Worm (Caenorhabditis elegans) whole organism, late embryonic: ENCODE measurements around the gene nhr-241.

ENCODE experiments used
- C38D4.7 ChIP-seq: fragments of 200-800 bp; sonication (Bioruptor generic); optimal IDR thresholded peaks from 2 replicates; lab custom pipeline; 2018; ENCODE audit warnings: mild to moderate bottlenecking, missing genetic modification characterization, moderate library complexity, missing compliant biosample characterization
- F13H6.1 ChIP-seq: sonication (generic microtip); optimal IDR thresholded peaks from 2 replicates; lab custom pipeline; 2016; ENCODE audit warnings: missing genetic modification characterization, missing compliant biosample characterization
- ceh-18 ChIP-seq: sonication (generic microtip); optimal IDR thresholded peaks from 2 replicates; lab custom pipeline; 2016; ENCODE audit warnings: missing genetic modification characterization, missing compliant biosample characterization
- ceh-19 ChIP-seq: fragments of 200-800 bp; sonication (Bioruptor generic); optimal IDR thresholded peaks from 2 replicates; lab custom pipeline; 2018; ENCODE audit warnings: mild to moderate bottlenecking, missing genetic modification characterization, missing compliant biosample characterization
- ceh-22 ChIP-seq: sonication (generic microtip); optimal IDR thresholded peaks from 2 replicates; lab custom pipeline; 2017; ENCODE audit warnings: missing biosample characterization, missing genetic modification characterization
- ceh-30 ChIP-seq: fragments of 150-350 bp; optimal IDR thresholded peaks from 2 replicates; lab custom pipeline; 2014; ENCODE audit warnings: missing biosample characterization, missing genetic modification characterization
- ceh-31 ChIP-seq: sonication (generic microtip); optimal IDR thresholded peaks from 2 replicates; lab custom pipeline; 2016; ENCODE audit warnings: missing genetic modification characterization, missing compliant biosample characterization
- ceh-34 ChIP-seq: sonication (generic microtip); optimal IDR thresholded peaks from 2 replicates; lab custom pipeline; 2016; ENCODE audit warnings: mild to moderate bottlenecking, missing genetic modification characterization, missing compliant biosample characterization
- ceh-45 ChIP-seq: fragments of 200-800 bp; sonication (Bioruptor generic); IDR thresholded peaks from 2 replicates; pipeline ENCODE4 v1.3.6; 2022; ENCODE audit warnings: missing genetic modification reagents, missing genetic modification characterization, missing compliant biosample characterization
- ceh-48 ChIP-seq: sonication (generic microtip); optimal IDR thresholded peaks from 2 replicates; lab custom pipeline; 2016; ENCODE audit warnings: missing genetic modification characterization, inconsistent platforms, missing compliant biosample characterization
- ceh-6 ChIP-seq: fragments of 200-800 bp; sonication (Bioruptor generic); optimal IDR thresholded peaks from 2 replicates; lab custom pipeline; 2018; ENCODE audit warnings: mild to moderate bottlenecking, missing genetic modification characterization, missing compliant biosample characterization
- che-1 ChIP-seq: sonication (generic microtip); optimal IDR thresholded peaks from 2 replicates; lab custom pipeline; 2016; ENCODE audit warnings: mild to moderate bottlenecking, missing genetic modification characterization, missing compliant biosample characterization
- elt-2 ChIP-seq: sonication (generic microtip); optimal IDR thresholded peaks from 2 replicates; lab custom pipeline; 2016; ENCODE audit warnings: missing genetic modification reagents, missing genetic modification characterization, missing compliant biosample characterization
- ets-4 ChIP-seq: sonication (generic microtip); optimal IDR thresholded peaks from 2 replicates; lab custom pipeline; 2016; ENCODE audit warnings: missing genetic modification characterization, missing compliant biosample characterization
- fax-1 ChIP-seq: sonication (generic microtip); optimal IDR thresholded peaks from 2 replicates; lab custom pipeline; 2016; ENCODE audit warnings: missing genotype, missing genetic modification characterization, missing compliant biosample characterization
- fkh-10 ChIP-seq: fragments of 150-350 bp; optimal IDR thresholded peaks from 2 replicates; lab custom pipeline; 2014; ENCODE audit warnings: missing biosample characterization, missing genetic modification reagents, missing genetic modification characterization
- fkh-6 ChIP-seq: sonication (generic microtip); optimal IDR thresholded peaks from 2 replicates; lab custom pipeline; 2016; ENCODE audit warnings: missing genetic modification characterization, missing compliant biosample characterization
- hlh-6 ChIP-seq: sonication (generic microtip); optimal IDR thresholded peaks from 2 replicates; lab custom pipeline; 2016; ENCODE audit warnings: missing genotype, missing genetic modification characterization, missing compliant biosample characterization
- madf-2 ChIP-seq: sonication (generic microtip); optimal IDR thresholded peaks from 2 replicates; lab custom pipeline; 2017; ENCODE audit warnings: missing genetic modification characterization, missing compliant biosample characterization
- nfya-1 ChIP-seq: sonication (generic microtip); optimal IDR thresholded peaks from 2 replicates; lab custom pipeline; 2017; ENCODE audit warnings: missing genetic modification characterization, mild to moderate bottlenecking, missing compliant biosample characterization, antibody characterized with exemption, moderate library complexity
- nhr-232 ChIP-seq: sonication (generic microtip); optimal IDR thresholded peaks from 2 replicates; lab custom pipeline; 2016; ENCODE audit warnings: missing genetic modification characterization, missing compliant biosample characterization
- npax-4 ChIP-seq: sonication (generic microtip); optimal IDR thresholded peaks from 2 replicates; lab custom pipeline; 2016; ENCODE audit warnings: missing genetic modification characterization, missing compliant biosample characterization
- pag-3 ChIP-seq: sonication (generic microtip); optimal IDR thresholded peaks from 2 replicates; lab custom pipeline; 2016; ENCODE audit warnings: missing compliant biosample characterization, missing genetic modification characterization, borderline replicate concordance
- pat-9 ChIP-seq: fragments of 200-800 bp; sonication (Bioruptor generic); optimal IDR thresholded peaks from 2 replicates; lab custom pipeline; 2018; ENCODE audit warnings: mild to moderate bottlenecking, missing genetic modification characterization, moderate library complexity, missing compliant biosample characterization
- pha-4 ChIP-seq: fragments of 150-350 bp; optimal IDR thresholded peaks from 2 replicates; lab custom pipeline; 2018; ENCODE audit warnings: missing biosample characterization, missing genetic modification reagents, missing genetic modification characterization
- pros-1 ChIP-seq: fragments of 150-350 bp; optimal IDR thresholded peaks from 2 replicates; lab custom pipeline; 2014; ENCODE audit warnings: missing biosample characterization, missing genetic modification reagents, missing genetic modification characterization
- sox-4 ChIP-seq: sonication (generic microtip); optimal IDR thresholded peaks from 2 replicates; lab custom pipeline; 2017; ENCODE audit warnings: mild to moderate bottlenecking, missing genetic modification characterization, inconsistent platforms, missing compliant biosample characterization
- tbx-7 ChIP-seq: sonication (generic microtip); optimal IDR thresholded peaks from 2 replicates; lab custom pipeline; 2016; ENCODE audit warnings: missing genotype, missing genetic modification characterization, missing compliant biosample characterization
- ttx-3 ChIP-seq: sonication (generic microtip); optimal IDR thresholded peaks from 2 replicates; lab custom pipeline; 2016; ENCODE audit warnings: missing genetic modification reagents, missing genetic modification characterization, missing compliant biosample characterization
- unc-42 ChIP-seq: sonication (generic microtip); optimal IDR thresholded peaks from 2 replicates; lab custom pipeline; 2016; ENCODE audit warnings: missing genotype, missing genetic modification characterization, missing compliant biosample characterization
- unc-86 ChIP-seq: sonication (generic microtip); optimal IDR thresholded peaks from 2 replicates; lab custom pipeline; 2016; ENCODE audit warnings: missing genetic modification characterization, missing compliant biosample characterization
- zip-5 ChIP-seq: sonication (generic microtip); optimal IDR thresholded peaks from 2 replicates; lab custom pipeline; 2016; ENCODE audit warnings: missing genetic modification characterization, missing compliant biosample characterization

Gene nhr-241

DNA sequence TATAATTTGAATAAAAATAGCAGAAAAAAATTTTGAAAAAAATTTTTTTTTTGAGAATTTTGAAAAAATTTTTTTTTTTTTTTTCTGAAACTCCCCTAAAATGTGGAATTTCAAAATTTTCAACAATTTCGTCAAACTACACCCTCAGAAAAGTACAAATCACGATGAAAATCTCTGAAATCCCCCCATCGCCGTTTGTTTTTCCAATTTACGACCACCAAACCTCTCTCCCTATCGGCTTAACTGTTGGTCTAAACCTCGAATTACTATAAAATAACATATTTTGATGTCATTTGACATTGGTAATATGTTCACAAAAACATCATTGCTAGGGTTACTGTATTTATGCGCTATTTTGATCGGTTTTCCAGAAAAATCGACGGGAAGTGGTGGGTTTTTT is 29.2 kb upstream of the nhr-241 start, which contains the start of gene Y69H2.10:
Y69H2.10 (plus strand) TSS at position 301 of the 400 bp plus-strand sequence.
- no peak for TF ChIP-seq ttx-3 (tag; lab: Kevin White, UChicago)

DNA sequence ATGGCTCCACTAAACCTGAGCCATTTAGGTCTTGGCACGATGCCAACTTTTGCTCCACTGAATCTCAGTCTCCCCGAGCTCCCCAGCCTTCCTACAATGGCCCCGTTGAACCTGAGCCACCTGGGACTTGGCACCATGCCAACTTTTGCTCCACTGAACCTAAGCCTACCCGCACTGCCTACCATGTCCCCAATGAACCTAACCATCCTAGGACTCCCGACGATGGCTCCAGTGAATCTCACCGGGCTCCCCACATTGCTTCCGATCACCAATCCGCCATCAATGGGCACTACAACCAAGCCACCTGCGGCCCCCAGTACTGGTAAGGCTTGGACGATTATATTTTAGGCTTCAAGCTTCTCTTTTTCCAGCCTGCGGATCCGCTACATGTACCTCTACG is 27.4 kb upstream of the nhr-241 start:
- no peak for TF ChIP-seq che-1 (tag; lab: Kevin White, UChicago)
- TF ChIP-seq pha-4 (tag; lab: Kevin White, UChicago), result no peak
- no peak for TF ChIP-seq zip-5
- no peak for TF ChIP-seq ceh-31 (tag; lab: Kevin White, UChicago)
- TF ChIP-seq pros-1, result no peak
- no peak for TF ChIP-seq ceh-45 (GFP tag; lab: Robert Waterston, UW)

DNA sequence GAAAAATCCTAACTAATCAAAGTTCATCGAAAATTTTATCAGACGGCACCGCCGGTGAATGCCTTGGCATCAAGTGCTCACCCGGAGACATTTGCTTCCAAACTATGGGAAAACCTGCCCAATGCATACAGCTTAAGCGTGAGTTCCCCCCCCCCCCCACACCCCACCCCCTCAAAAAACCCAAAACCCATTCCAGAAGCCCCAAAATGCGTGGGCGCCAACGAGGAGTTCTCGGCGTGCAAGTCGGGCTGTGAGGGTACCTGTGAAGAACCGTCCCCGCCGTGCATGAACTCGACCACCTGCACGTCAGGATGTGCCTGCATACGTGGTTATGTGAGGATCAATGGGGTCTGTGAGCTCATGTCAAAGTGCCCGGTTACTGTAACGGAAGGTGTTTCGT is 24.9 kb upstream of the nhr-241 start:
- TF ChIP-seq unc-86 (tag; lab: Kevin White, UChicago), result no peak
- no peak for TF ChIP-seq ceh-31 (tag; lab: Kevin White, UChicago)

DNA sequence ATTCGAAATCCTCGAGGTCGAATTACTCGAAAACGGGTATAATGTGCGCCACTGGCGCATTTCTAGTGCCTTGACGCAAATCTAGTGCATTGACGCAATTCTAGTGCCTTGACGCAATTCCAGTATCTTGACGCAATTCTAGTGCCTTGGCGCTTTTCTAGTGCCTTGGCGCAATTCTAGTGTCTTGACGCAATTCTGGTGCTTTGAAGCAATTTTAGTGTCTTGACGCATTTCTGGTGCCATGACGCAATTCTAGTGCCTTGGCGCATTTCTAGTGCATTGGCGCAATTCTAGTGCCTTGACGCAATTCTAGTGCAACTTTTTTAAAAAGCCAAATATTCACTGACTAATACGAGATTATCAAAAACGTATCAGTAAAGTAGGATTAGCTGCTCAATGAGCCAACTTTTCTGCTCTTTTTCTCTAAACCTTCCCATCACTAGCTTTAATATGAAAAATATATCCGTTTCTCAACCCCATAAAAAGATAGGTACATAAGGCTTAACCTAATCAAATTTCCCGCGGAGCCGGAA is 14.7 kb upstream of the nhr-241 start, which contains the start of gene Y69H2.17:
Y69H2.17 (plus strand) TSS at position 483 of the 533 bp plus-strand sequence.
- TF ChIP-seq tbx-7 (tag; lab: Kevin White, UChicago), result no peak
- TF ChIP-seq ceh-22 (tag; lab: Kevin White, UChicago), result no peak
- TF ChIP-seq pag-3 (tag; lab: Kevin White, UChicago), result no peak
- no peak for TF ChIP-seq npax-4 (tag; lab: Kevin White, UChicago)
- TF ChIP-seq ceh-18 (tag; lab: Kevin White, UChicago), result no peak
- TF ChIP-seq nhr-232, result no peak
- no peak for TF ChIP-seq hlh-6 (tag; lab: Kevin White, UChicago)
- no peak for TF ChIP-seq unc-42 (tag; lab: Kevin White, UChicago)

DNA sequence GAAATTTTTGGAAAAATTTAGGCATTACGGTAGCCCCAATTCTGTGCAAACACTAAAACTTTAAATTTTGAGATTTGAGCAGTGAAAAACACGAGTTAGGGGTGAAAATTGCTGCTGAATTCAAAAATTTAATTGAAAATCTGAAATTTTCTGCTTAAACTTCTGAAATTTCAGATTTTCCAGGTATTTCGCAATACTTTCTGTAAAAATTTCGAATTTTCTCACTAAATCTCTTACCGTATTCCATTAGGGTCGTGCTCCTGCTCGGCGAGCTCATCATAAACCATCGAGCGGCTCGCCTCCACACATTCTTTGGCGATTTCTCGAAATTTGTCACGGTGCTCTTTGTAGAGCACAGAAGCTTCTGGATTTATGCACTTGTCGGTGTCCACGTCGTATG is 11.9 kb upstream of the nhr-241 start:
- TF ChIP-seq unc-86 (tag; lab: Kevin White, UChicago) (no peak), ceh-18 (tag; lab: Kevin White, UChicago) (no peak), C38D4.7 (GFP tag; lab: Kevin White, UChicago) (no peak), che-1 (tag; lab: Kevin White, UChicago) (no peak), ceh-19 (no peak), ceh-48 (tag; lab: Kevin White, UChicago) (no peak), fkh-10 (GFP tag; lab: Kevin White, UChicago) (no peak), ets-4 (tag; lab: Kevin White, UChicago) (no peak), sox-4 (tag; lab: Kevin White, UChicago) (no peak), ceh-6 (GFP tag; lab: Kevin White, UChicago) (no peak), pat-9 (tag; lab: Kevin White, UChicago) (no peak), madf-2 (tag; lab: Kevin White, UChicago) (no peak), ceh-34 (tag; lab: Kevin White, UChicago) (no peak), zip-5 (no peak), elt-2 (tag; lab: Kevin White, UChicago) (no peak), fax-1 (no peak), nfya-1 (tag; lab: Kevin White, UChicago) (no peak), fkh-6 (tag; lab: Kevin White, UChicago) (no peak), F13H6.1 (no peak)

DNA sequence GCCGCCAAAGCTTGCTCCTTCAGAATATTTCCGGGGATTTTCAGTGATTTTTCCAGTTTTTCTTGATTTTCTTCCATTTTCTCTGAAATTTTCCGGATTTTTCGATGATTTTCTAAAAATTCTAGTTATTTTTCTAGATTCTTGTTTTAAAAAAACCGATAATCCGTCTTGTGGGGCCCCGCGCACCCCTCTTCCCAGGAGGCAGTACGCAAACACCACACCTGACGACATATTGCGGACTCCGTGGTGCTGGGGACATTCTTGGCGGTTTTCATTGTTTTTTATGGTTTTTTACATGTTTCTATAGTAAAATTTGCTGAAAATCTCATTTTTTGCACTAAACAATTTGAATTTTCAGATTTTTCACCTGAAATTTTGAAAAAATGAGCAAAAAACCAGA is 9.6 kb upstream of the nhr-241 start, which contains the start of the genes ubc-19 and Y69H2.7:
ubc-19 (minus strand) TSS at position 82 of the 400 bp plus-strand sequence.
Y69H2.7 (plus strand) TSS at position 309 of the 400 bp plus-strand sequence.
- peak; percentile 23 for TF ChIP-seq ceh-48 (tag; lab: Kevin White, UChicago)
- peak; percentile 25 for TF ChIP-seq nfya-1 (tag; lab: Kevin White, UChicago)
- TF ChIP-seq pros-1, result no peak
- TF ChIP-seq ceh-30 (tag; lab: Kevin White, UChicago), result peak; percentile 8
